Worm (Caenorhabditis elegans): Measurements from ENCODE around the gene str-247.

DNA sequence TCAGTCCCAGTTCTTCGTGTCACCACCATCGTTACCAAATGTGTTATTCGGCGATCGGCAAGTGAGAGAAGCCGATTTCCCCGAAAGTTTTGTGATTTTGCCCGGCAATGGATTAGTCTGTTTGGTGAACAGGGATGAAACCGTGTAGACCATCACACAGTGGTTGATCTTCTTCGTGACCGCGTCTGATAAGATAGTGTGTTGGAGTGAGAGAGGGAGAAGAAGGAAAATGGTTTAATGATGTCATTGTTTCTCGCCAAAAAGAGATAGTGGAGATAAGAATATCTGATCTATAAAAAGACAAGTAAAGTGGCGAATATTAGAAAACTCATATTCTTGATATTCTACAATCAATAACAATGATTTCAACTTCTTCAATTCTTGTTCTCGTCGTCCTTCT is 26.0 kb downstream of the str-247 start, which contains the start of gene nlp-31:
- TF ChIP-seq ztf-28 (GFP tag; IDR thresholded peaks at IDR 0.05) (no peak), ceh-27 (GFP tag; optimal IDR thresholded peaks at IDR 0.05) (no peak), hlh-12 (tag; optimal IDR thresholded peaks at IDR 0.05) (no peak), lin-54 (GFP tag; optimal IDR thresholded peaks at IDR 0.05) (no peak), unc-130 (GFP tag; optimal IDR thresholded peaks at IDR 0.05) (no peak), F23B12.7 (tag; optimal IDR thresholded peaks at IDR 0.05; ENCODE audit: insufficient read depth) (no peak), pha-4 (tag; optimal IDR thresholded peaks at IDR 0.05) (no peak), D2030.7 (GFP tag; IDR thresholded peaks at IDR 0.05) (no peak), nhr-179 (tag; optimal IDR thresholded peaks at IDR 0.05) (no peak), sptf-2 (GFP tag; optimal IDR thresholded peaks at IDR 0.05) (no peak), lin-26 (GFP tag; IDR thresholded peaks at IDR 0.05) (no peak), dpl-1 (GFP tag; optimal IDR thresholded peaks at IDR 0.05) (no peak), nfya-1 (tag; optimal IDR thresholded peaks at IDR 0.05; ENCODE audit: borderline replicate concordance, insufficient read depth) (no peak), unc-62 (GFP tag; optimal IDR thresholded peaks at IDR 0.05) (no peak)
